Worm (Caenorhabditis elegans): Measurements from ENCODE around the gene clec-149.

Gene clec-149

DNA sequence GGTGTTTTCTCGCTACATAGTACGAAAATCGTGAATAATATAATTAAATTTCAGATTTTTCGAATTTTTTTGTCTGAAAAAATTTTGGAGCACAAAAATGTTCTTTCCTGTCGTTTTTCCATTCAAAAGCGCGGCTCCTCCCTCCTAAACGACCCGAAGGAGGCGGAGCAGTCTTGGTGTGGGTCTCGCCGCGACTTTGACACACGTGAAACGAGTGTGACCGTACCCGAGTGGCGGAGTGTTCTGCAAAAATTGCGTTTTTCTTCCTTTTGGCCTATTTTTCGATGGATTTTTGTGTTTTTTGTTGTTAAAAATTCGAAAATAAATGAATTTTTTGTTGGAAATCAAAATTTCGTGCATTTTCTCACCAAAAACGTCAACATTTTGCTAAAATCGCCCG, 29.4 kb upstream of the clec-149 start, which contains the start of gene snt-2 (continued):
- TF ChIP-seq let-526 (GFP tag; IDR thresholded peaks at IDR 0.05) (no peak), F23B12.7 (tag; optimal IDR thresholded peaks at IDR 0.05; ENCODE audit: insufficient read depth) (peak; percentile 86), madf-10 (tag; optimal IDR thresholded peaks at IDR 0.05) (no peak), athp-1 (tag; optimal IDR thresholded peaks at IDR 0.05) (no peak), Y53G8AR.9 (GFP tag; conservative IDR thresholded peaks at IDR 0.05) (no peak), fkh-3 (tag; optimal IDR thresholded peaks at IDR 0.05) (no peak), zim-3 (tag; optimal IDR thresholded peaks at IDR 0.05) (no peak), nfya-1 (tag; optimal IDR thresholded peaks at IDR 0.05; ENCODE audit: borderline replicate concordance, insufficient read depth) (no peak), hmg-1.2 (GFP tag; IDR thresholded peaks at IDR 0.05) (peak; percentile 35), F52B5.7 (tag; optimal IDR thresholded peaks at IDR 0.05) (no peak)

DNA sequence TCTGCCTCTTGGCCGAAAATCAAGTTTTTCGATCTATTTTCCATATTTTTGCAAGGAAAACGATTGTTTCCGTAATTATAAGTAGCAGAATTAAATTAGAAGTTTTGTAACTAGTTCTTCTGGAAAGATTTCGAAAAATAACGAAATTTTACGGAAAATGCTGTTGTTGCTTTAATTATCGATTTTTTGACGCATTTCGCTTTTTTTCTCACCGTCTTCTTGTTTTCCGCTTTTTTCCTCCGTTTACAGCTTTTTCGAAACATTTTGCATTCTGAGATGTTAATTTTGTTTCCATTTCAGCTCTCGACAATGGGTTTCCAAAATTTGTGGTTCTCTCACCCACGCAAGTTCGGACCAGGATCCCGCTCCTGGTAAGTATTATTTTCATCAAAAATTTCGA, 29.0 kb upstream of the clec-149 start, which contains the start of gene rps-29:
Gene rps-29, plus strand, starts transcription at position 301 of the 400 bp plus-strand sequence.
- TF ChIP-seq madf-8 (GFP tag; conservative IDR thresholded peaks at IDR 0.05), result no peak
- no peak for TF ChIP-seq ztf-22 (GFP tag; optimal IDR thresholded peaks at IDR 0.05)
- no peak for TF ChIP-seq zfh-2 (GFP tag; conservative IDR thresholded peaks at IDR 0.05)
- TF ChIP-seq nfyb-1 (GFP tag; IDR thresholded peaks at IDR 0.05), result no peak
- no peak for TF ChIP-seq ceh-58 (GFP tag; IDR thresholded peaks at IDR 0.05)
- TF ChIP-seq ceh-100 (GFP tag; IDR thresholded peaks at IDR 0.05), result no peak
- TF ChIP-seq fkh-3 (tag; optimal IDR thresholded peaks at IDR 0.05), result no peak
- TF ChIP-seq ekl-4 (GFP tag; IDR thresholded peaks at IDR 0.05), result no peak
- TF ChIP-seq gei-17 (GFP tag; optimal IDR thresholded peaks at IDR 0.05), result no peak
- TF ChIP-seq F57A8.1 (GFP tag; optimal IDR thresholded peaks at IDR 0.05), result no peak
- TF ChIP-seq hlh-26 (GFP tag; conservative IDR thresholded peaks at IDR 0.05), result no peak
- TF ChIP-seq mel-28 (tag; optimal IDR thresholded peaks at IDR 0.05; ENCODE audit: borderline replicate concordance), result no peak
- no peak for TF ChIP-seq F52B5.7 (tag; optimal IDR thresholded peaks at IDR 0.05)
- TF ChIP-seq dpl-1 (GFP tag; optimal IDR thresholded peaks at IDR 0.05), result no peak
- no peak for TF ChIP-seq bed-2 (GFP tag; IDR thresholded peaks at IDR 0.05)
- TF ChIP-seq lsl-1 (GFP tag; optimal IDR thresholded peaks at IDR 0.05), result no peak
- no peak for TF ChIP-seq repo-1 (tag; optimal IDR thresholded peaks at IDR 0.05)
- no peak for TF ChIP-seq attf-6 (GFP tag; IDR thresholded peaks at IDR 0.05)
- no peak for TF ChIP-seq ztf-6 (GFP tag; IDR thresholded peaks at IDR 0.05)
- TF ChIP-seq snpc-1.3 (tag; optimal IDR thresholded peaks at IDR 0.05; ENCODE audit: insufficient read depth), result no peak

DNA sequence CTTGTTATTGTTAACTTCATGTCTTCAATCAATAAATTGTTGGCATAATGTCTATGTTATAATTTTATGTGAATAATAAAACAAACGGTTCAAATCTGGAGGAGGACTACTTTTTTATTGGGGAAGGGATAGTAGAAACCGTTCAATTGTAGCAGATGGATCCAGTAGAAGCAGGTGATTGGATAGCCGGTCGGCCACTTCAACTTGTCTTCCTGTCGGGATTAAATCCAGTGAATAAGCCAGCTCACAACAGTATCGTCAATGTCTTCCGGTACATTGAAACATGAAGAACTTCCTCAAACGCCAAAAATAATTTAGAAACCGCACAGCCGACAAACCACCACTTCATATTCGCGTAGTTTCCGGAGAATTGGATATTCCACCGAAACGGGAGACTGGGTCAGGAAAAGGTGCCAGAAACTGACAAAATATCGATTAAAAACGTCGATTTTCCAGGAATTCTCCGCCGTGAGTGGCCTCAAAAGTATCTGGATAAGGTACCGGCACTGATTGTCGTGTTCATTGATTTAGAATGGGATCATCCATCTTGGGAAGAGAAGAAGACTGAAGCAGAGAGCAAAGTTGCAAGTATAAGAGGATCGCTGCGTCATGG, 27.9 kb upstream of the clec-149 start, which contains the start of gene trpp-11:
Gene trpp-11, plus strand, starts transcription at position 153 of the 613 bp plus-strand sequence.
- peak; percentile 57 for TF ChIP-seq snpc-3.4 (tag; optimal IDR thresholded peaks at IDR 0.05)
- peak; percentile 51 for TF ChIP-seq hrde-1 (tag; optimal IDR thresholded peaks at IDR 0.05; ENCODE audit: borderline replicate concordance)
- peak; percentile 14; the same call in 1 of the 2 replicates for TF ChIP-seq D2030.7 (GFP tag; IDR thresholded peaks at IDR 0.05)
- no peak for TF ChIP-seq aptf-2 (GFP tag; conservative IDR thresholded peaks at IDR 0.05)
- peak; percentile 40 for TF ChIP-seq ceh-79 (tag; optimal IDR thresholded peaks at IDR 0.05)
- TF ChIP-seq dox-1 (GFP tag; IDR thresholded peaks at IDR 0.05), result peak; percentile 21; the same call in 1 of the 2 replicates
- TF ChIP-seq madf-3 (GFP tag; IDR thresholded peaks at IDR 0.05), result 0 out of 2 replicates have a peak, but pooled peaks have one; percentile 61
- peak; percentile 24 for TF ChIP-seq tlf-1 (GFP tag; optimal IDR thresholded peaks at IDR 0.05)
- TF ChIP-seq egl-18 (GFP tag; IDR thresholded peaks at IDR 0.05), result no peak
- TF ChIP-seq snpc-1.3 (tag; optimal IDR thresholded peaks at IDR 0.05; ENCODE audit: insufficient read depth), result peak; percentile 7
- peak; percentile 33 for TF ChIP-seq mcd-1 (GFP tag; IDR thresholded peaks at IDR 0.05)
- no peak for TF ChIP-seq ZK185.1 (tag; optimal IDR thresholded peaks at IDR 0.05; ENCODE audit: poor library complexity, severe bottlenecking)
- TF ChIP-seq B0336.3 (GFP tag; IDR thresholded peaks at IDR 0.05), result peak; percentile 86
- TF ChIP-seq ceh-100 (GFP tag; IDR thresholded peaks at IDR 0.05), result no peak
- peak; percentile 56 for TF ChIP-seq lin-26 (GFP tag; IDR thresholded peaks at IDR 0.05)
- peak; percentile 28 for TF ChIP-seq tbp1 (GFP tag; optimal IDR thresholded peaks at IDR 0.05)
- peak; percentile 52 for TF ChIP-seq lin-54 (GFP tag; optimal IDR thresholded peaks at IDR 0.05)
- peak; percentile 62 for TF ChIP-seq Y53G8AR.9 (GFP tag; conservative IDR thresholded peaks at IDR 0.05)
- TF ChIP-seq hsf-1 (GFP tag; IDR thresholded peaks at IDR 0.05), result no peak
- peak; percentile 28; the same call in 1 of the 2 replicates for TF ChIP-seq F33H1.4 (GFP tag; IDR thresholded peaks at IDR 0.05)

Data from whole organism, young adult.